Fruit fly (Drosophila melanogaster): ENCODE measurements around the gene CG42717.

Gene CG42717

DNA sequence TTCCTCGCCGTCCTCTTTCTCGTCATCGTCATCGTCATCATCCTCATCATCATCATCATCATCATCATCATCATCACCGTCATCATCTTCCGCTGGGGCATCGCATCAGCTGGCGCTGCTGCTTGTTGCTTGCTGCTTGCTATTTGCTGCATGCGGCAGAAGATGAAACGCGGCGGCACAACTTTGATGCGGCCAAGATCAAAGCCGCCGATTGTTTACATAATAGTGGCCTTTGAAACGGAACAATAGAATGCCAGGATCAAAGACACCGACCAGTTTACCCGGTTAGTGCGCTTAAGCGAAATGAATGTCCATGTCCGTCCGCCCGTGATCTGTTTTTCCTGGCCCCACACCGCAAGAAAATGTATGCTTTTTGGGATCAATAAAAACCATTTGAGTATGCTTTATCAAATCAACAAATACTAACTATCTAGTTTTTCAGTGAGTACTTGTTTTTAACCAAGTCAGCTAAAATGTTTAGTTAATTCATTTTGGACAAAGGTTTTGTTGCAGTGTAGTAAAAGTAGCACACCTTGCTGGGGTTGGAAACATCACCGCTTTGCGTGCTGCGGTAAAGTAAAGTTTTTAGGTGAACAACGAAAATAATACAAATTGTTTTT lies 11.8 kb downstream of the CG42717 start (continued):
- no peak for TF ChIP-seq CG34376 (GFP tag; optimal IDR thresholded peaks at IDR 0.05)
- TF ChIP-seq ewg (GFP tag; optimal IDR thresholded peaks at IDR 0.05) = peak; percentile 8
- TF ChIP-seq Atf3 (GFP tag; optimal IDR thresholded peaks at IDR 0.05) = peak; percentile 44
- TF ChIP-seq MESR4 (GFP tag; optimal IDR thresholded peaks at IDR 0.05) = no peak
- peak; percentile 93 for TF ChIP-seq sens (GFP tag)
- TF ChIP-seq CG10267 (tag; optimal IDR thresholded peaks at IDR 0.05) = peak; percentile 73
- peak; percentile 1 for TF ChIP-seq mam (GFP tag; optimal IDR thresholded peaks at IDR 0.05)
- no peak for TF ChIP-seq zfh2 (GFP tag; optimal IDR thresholded peaks at IDR 0.05)
- no peak for TF ChIP-seq Vsx1 (GFP tag; optimal IDR thresholded peaks at IDR 0.05)
- no peak for TF ChIP-seq Awh (GFP tag; IDR thresholded peaks at IDR 0.05)
- TF ChIP-seq HLH3B (GFP tag; IDR thresholded peaks at IDR 0.05) = no peak
- peak; percentile 51 for TF ChIP-seq CG8089 (GFP tag; optimal IDR thresholded peaks at IDR 0.05)
- TF ChIP-seq CG11456 (GFP tag; IDR thresholded peaks at IDR 0.05) = no peak
- TF ChIP-seq crp (GFP tag; optimal IDR thresholded peaks at IDR 0.05) = no peak
- TF ChIP-seq sqz (GFP tag; optimal IDR thresholded peaks at IDR 0.05) = peak; percentile 2
- TF ChIP-seq eyg (GFP tag; optimal IDR thresholded peaks at IDR 0.05) = no peak
- TF ChIP-seq CG13894 (tag; optimal IDR thresholded peaks at IDR 0.05) = no peak
- TF ChIP-seq tx (GFP tag; optimal IDR thresholded peaks at IDR 0.05) = no peak
- no peak for TF ChIP-seq wek (GFP tag; optimal IDR thresholded peaks at IDR 0.05)
- TF ChIP-seq eve (GFP tag; optimal IDR thresholded peaks at IDR 0.05) = peak in 1 of 2 experiments; percentile 21
- TF ChIP-seq kah (GFP tag; optimal IDR thresholded peaks at IDR 0.05) = no peak
- TF ChIP-seq CG17829 (tag; optimal IDR thresholded peaks at IDR 0.05) = peak; percentile 81
- TF ChIP-seq pum (GFP tag; optimal IDR thresholded peaks at IDR 0.05) = peak; percentile 31
- no peak for TF ChIP-seq ap (GFP tag; IDR thresholded peaks at IDR 0.05)
- no peak for TF ChIP-seq Fer3 (tag; optimal IDR thresholded peaks at IDR 0.05)
- no peak for TF ChIP-seq CG11695 (GFP tag; IDR thresholded peaks at IDR 0.05)
- TF ChIP-seq p53 (GFP tag; optimal IDR thresholded peaks at IDR 0.05) = no peak
- TF ChIP-seq da (GFP tag; optimal IDR thresholded peaks at IDR 0.05) = peak; percentile 4
- peak; percentile 3 for TF ChIP-seq Max (GFP tag; optimal IDR thresholded peaks at IDR 0.05)
- no peak for TF ChIP-seq CG18011 (GFP tag; optimal IDR thresholded peaks at IDR 0.05)
- no peak for TF ChIP-seq CG7357 (GFP tag; IDR thresholded peaks at IDR 0.05)
- TF ChIP-seq repo (GFP tag; optimal IDR thresholded peaks at IDR 0.05) = no peak
- TF ChIP-seq CG33213 (GFP tag; optimal IDR thresholded peaks at IDR 0.05) = peak; percentile 1
- TF ChIP-seq Atf-2 (GFP tag; optimal IDR thresholded peaks at IDR 0.05) = peak; percentile 60
- no peak; the same call in 2 of the 3 replicates for TF ChIP-seq Mrtf (GFP tag; IDR thresholded peaks at IDR 0.05)
- no peak for TF ChIP-seq CG31388 (GFP tag; optimal IDR thresholded peaks at IDR 0.05)
- no peak; the same call in 1 of the 3 replicates for TF ChIP-seq croc (GFP tag; conservative IDR thresholded peaks at IDR 0.05)
- TF ChIP-seq stwl (tag; optimal IDR thresholded peaks at IDR 0.05) = peak; percentile 43
- no peak for TF ChIP-seq CG13624 (GFP tag; optimal IDR thresholded peaks at IDR 0.05)
- no peak for TF ChIP-seq Fer2 (tag; optimal IDR thresholded peaks at IDR 0.05)
- TF ChIP-seq fu2 (GFP tag; optimal IDR thresholded peaks at IDR 0.05) = no peak
- no peak for TF ChIP-seq Myb (GFP tag; optimal IDR thresholded peaks at IDR 0.05)
- TF ChIP-seq CG14667 (GFP tag; IDR thresholded peaks at IDR 0.05) = 0 out of 2 replicates have a peak, but pooled peaks have one; percentile 7
- no peak for TF ChIP-seq tup (GFP tag; optimal IDR thresholded peaks at IDR 0.05)
- TF ChIP-seq Spps (tag; optimal IDR thresholded peaks at IDR 0.05) = peak; percentile 64
- no peak for TF ChIP-seq CG11696 (GFP tag; IDR thresholded peaks at IDR 0.05)
- no peak for TF ChIP-seq Dip3 (GFP tag; optimal IDR thresholded peaks at IDR 0.05)
- TF ChIP-seq Trl (optimal IDR thresholded peaks at IDR 0.05) = no peak
- peak; percentile 57 for TF ChIP-seq Trl (GFP tag; optimal IDR thresholded peaks at IDR 0.05)
- peak; percentile 11 for TF ChIP-seq CG12155 (GFP tag; optimal IDR thresholded peaks at IDR 0.05)
- peak; percentile 65 for TF ChIP-seq unpg (GFP tag; optimal IDR thresholded peaks at IDR 0.05)

All from whole organism, embryonic.